Fruit fly (Drosophila melanogaster): ENCODE results near the gene CG13733.

CG13733 gene

dm6 chr3L:17495266-17495961 is 16.7 kb upstream of the CG13733 start (continued):
- TF ChIP-seq Aef1 (GFP tag; IDR thresholded peaks at IDR 0.05), result no peak; the same call in 2 of the 3 replicates
- no peak for TF ChIP-seq C15 (GFP tag; IDR thresholded peaks at IDR 0.05)
- peak; percentile 66 for TF ChIP-seq Med (GFP tag)
- TF ChIP-seq usp (GFP tag; optimal IDR thresholded peaks at IDR 0.05), result no peak
- TF ChIP-seq cg (GFP tag; optimal IDR thresholded peaks at IDR 0.05), result peak; percentile 71
- no peak for TF ChIP-seq p53 (GFP tag; optimal IDR thresholded peaks at IDR 0.05)
- TF ChIP-seq YL-1 (GFP tag; optimal IDR thresholded peaks at IDR 0.05), result no peak
- TF ChIP-seq wor (GFP tag; IDR thresholded peaks at IDR 0.05), result no peak
- TF ChIP-seq Spps (tag; optimal IDR thresholded peaks at IDR 0.05), result peak; percentile 21
- no peak for TF ChIP-seq Dfd (GFP tag; optimal IDR thresholded peaks at IDR 0.05)
- TF ChIP-seq zfh1 (GFP tag; IDR thresholded peaks at IDR 0.05), result peak; percentile 54; the same call in 2 of the 3 replicates
- no peak for TF ChIP-seq CG31388 (GFP tag; optimal IDR thresholded peaks at IDR 0.05)
- no peak for TF ChIP-seq salm (tag; optimal IDR thresholded peaks at IDR 0.05)
- no peak for TF ChIP-seq prd (optimal IDR thresholded peaks at IDR 0.05)
- 0 out of 3 replicates have a peak, but pooled peaks have one; percentile 28 for TF ChIP-seq prd (GFP tag; IDR thresholded peaks at IDR 0.05)
- TF ChIP-seq CG17385 (GFP tag; optimal IDR thresholded peaks at IDR 0.05), result peak; percentile 17
- peak; percentile 27 for TF ChIP-seq CG15601 (tag; optimal IDR thresholded peaks at IDR 0.05)
- TF ChIP-seq ara (GFP tag; IDR thresholded peaks at IDR 0.05), result peak; percentile 37; the same call in 1 of the 2 replicates
- no peak for TF ChIP-seq CG14860 (GFP tag; IDR thresholded peaks at IDR 0.05; ENCODE audit: partially characterized antibody)
- TF ChIP-seq CG43689 (GFP tag; IDR thresholded peaks at IDR 0.05), result no peak
- peak; percentile 27 for TF ChIP-seq CG8388 (GFP tag; optimal IDR thresholded peaks at IDR 0.05)
- TF ChIP-seq sim (GFP tag; IDR thresholded peaks at IDR 0.05), result 0 out of 2 replicates have a peak, but pooled peaks have one; percentile 33
- no peak for TF ChIP-seq ken (GFP tag; IDR thresholded peaks at IDR 0.05)
- TF ChIP-seq CG9797 (GFP tag; optimal IDR thresholded peaks at IDR 0.05), result no peak
- TF ChIP-seq CG31441 (GFP tag; IDR thresholded peaks at IDR 0.05), result peak; percentile 46; the same call in 1 of the 2 replicates
- peak; percentile 52 for TF ChIP-seq CG17829 (tag; optimal IDR thresholded peaks at IDR 0.05)
- TF ChIP-seq Hsf (GFP tag; optimal IDR thresholded peaks at IDR 0.05), result peak; percentile 28
- TF ChIP-seq CG17186 (GFP tag; optimal IDR thresholded peaks at IDR 0.05), result no peak

dm6 chr3L:17494541-17494940 is 15.8 kb upstream of the CG13733 start, which contains the start of gene edin:
Gene edin (plus strand): TSS chr3L:17494880.
- TF ChIP-seq tio (GFP tag; optimal IDR thresholded peaks at IDR 0.05) (no peak), sens (GFP tag) (peak; percentile 35)

DNA sequence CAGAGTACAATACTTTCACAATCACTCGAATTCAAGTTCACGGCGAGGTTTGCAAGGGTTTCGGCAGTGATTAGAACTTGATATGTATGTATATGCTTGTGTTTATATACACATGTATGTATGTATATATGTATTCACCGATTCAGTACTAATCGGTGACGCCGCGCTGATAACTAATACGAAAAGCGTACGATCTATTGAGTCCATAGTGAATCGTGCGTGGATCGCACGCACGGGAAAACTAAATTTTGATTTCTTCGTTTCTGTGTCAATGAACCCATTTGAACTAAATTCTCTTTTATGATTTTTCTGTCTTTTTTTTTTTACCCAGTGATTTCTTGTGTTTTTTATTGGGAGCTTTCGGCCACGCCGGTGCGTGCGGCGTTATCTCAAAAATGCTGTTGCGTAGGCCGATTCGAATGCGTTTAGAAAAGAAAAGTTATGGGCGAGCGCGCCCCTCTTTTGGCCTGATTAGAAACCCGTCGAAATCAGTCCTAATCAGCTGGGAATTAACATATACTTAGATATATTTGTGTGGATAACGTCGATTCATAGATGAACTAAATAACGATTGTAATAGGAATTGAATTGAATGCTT is 15.2 kb upstream of the CG13733 start:
- TF ChIP-seq CG6683 (GFP tag; optimal IDR thresholded peaks at IDR 0.05) (no peak), phol (tag; optimal IDR thresholded peaks at IDR 0.05) (no peak), pb (GFP tag; optimal IDR thresholded peaks at IDR 0.05) (no peak), CG6791 (GFP tag; IDR thresholded peaks at IDR 0.05; ENCODE audit: partially characterized antibody) (no peak), pan (optimal IDR thresholded peaks at IDR 0.05) (no peak), pan (GFP tag; optimal IDR thresholded peaks at IDR 0.05 in 1 of 2, IDR thresholded peaks at IDR 0.05 in 1 of 2) (no peak), Nf-YA (GFP tag; IDR thresholded peaks at IDR 0.05) (no peak), CG10543 (GFP tag; optimal IDR thresholded peaks at IDR 0.05) (no peak), cg (GFP tag; optimal IDR thresholded peaks at IDR 0.05) (peak; percentile 52), CG17361 (GFP tag; IDR thresholded peaks at IDR 0.05) (no peak), ssp (GFP tag; IDR thresholded peaks at IDR 0.05) (no peak), zfh2 (GFP tag; optimal IDR thresholded peaks at IDR 0.05) (no peak), danr (GFP tag; IDR thresholded peaks at IDR 0.05) (no peak), sr (GFP tag; IDR thresholded peaks at IDR 0.05) (peak; percentile 91), pros (GFP tag; optimal IDR thresholded peaks at IDR 0.05) (peak; percentile 1), CG12769 (tag; optimal IDR thresholded peaks at IDR 0.05) (peak; percentile 3), CG16813 (GFP tag; IDR thresholded peaks at IDR 0.05; ENCODE audit: partially characterized antibody) (no peak), kni (GFP tag; optimal IDR thresholded peaks at IDR 0.05) (peak; percentile 37), cwo (GFP tag; optimal IDR thresholded peaks at IDR 0.05) (peak; percentile 66), CoRest (tag; optimal IDR thresholded peaks at IDR 0.05) (no peak)
